Worm (Caenorhabditis elegans) whole organism, midembryonic: ENCODE data around the gene cyn-6.

Source experiments
- flt-1 ChIP-seq: fragments of 200-800 bp; sonication (Bioruptor generic); IDR thresholded peaks from 2 replicates; pipeline ENCODE4 v1.3.6; 2022; ENCODE audit warnings: missing genetic modification characterization, missing compliant biosample characterization
- klf-2 ChIP-seq: fragments of 200-800 bp; sonication (Bioruptor generic); conservative IDR thresholded peaks from 2 replicates; pipeline ENCODE4 v1.3.6; 2022; ENCODE audit warnings: missing genetic modification reagents, missing genetic modification characterization, missing compliant biosample characterization
- ztf-23 ChIP-seq: fragments of 200-800 bp; sonication (Bioruptor generic); IDR thresholded peaks from 2 replicates; pipeline ENCODE4 v1.3.6; 2022; ENCODE audit warnings: missing genetic modification reagents, missing genetic modification characterization, missing compliant biosample characterization

DNA sequence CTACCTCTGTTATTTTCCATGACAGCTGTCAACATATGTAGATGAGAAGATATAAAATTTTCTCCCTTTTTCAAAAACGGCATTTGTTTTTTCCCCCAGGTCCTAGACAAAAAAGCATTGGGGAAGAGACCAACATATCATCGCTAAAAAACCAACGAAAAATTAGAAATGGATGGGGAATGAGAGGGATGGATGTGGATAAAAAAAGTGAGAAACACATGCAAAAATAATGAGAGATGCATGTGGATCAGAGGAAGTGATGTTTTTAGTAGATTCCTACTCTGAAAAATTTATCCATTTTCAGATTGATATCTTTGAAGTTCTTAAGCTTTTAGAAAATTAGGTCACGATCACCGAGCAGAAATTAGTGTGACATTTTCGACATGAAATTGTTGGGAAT is 10.7 kb upstream of the cyn-6 start:
- TF ChIP-seq flt-1 (no peak), klf-2 (no peak), ztf-23 (GFP tag; lab: Robert Waterston, UW) (no peak)
